Fruit fly (Drosophila melanogaster) whole organism, wandering third instar larva: ENCODE measurements around the gene Cubn2.

Experiments
- Myc ChIP-seq: fragments of >200 bp; optimal IDR thresholded peaks from 2 replicates; lab custom pipeline; 2017
- Vsx2 ChIP-seq: fragments of 200-300, 225-300 bp; sonication (Bioruptor generic); optimal IDR thresholded peaks from 2 replicates; lab custom pipeline; 2018; ENCODE audit warnings: missing biosample characterization, missing genetic modification characterization; ENCODE audit not compliant: partially characterized antibody
- brk ChIP-seq: fragments of 200-800 bp; sonication (Bioruptor generic); optimal IDR thresholded peaks from 2 replicates; lab custom pipeline; 2016; ENCODE audit warnings: missing biosample characterization, mild to moderate bottlenecking, missing genetic modification characterization
- dmrt93B ChIP-seq: fragments of 200-800 bp; sonication (Bioruptor generic); optimal IDR thresholded peaks from 2 replicates; lab custom pipeline; 2018; ENCODE audit warnings: missing biosample characterization, mild to moderate bottlenecking, missing genetic modification characterization
- jim ChIP-seq: fragments of 175-275, 200-325 bp; sonication (Bioruptor generic); optimal IDR thresholded peaks from 2 replicates; lab custom pipeline; 2016; ENCODE audit warnings: missing biosample characterization, mild to moderate bottlenecking, missing genetic modification characterization
- sv ChIP-seq: fragments of 200-800 bp; sonication (Bioruptor generic); optimal IDR thresholded peaks from 3 replicates; lab custom pipeline; 2016; ENCODE audit warnings: missing biosample characterization, missing genetic modification characterization
- tai ChIP-seq: sonication (Bioruptor generic); optimal IDR thresholded peaks from 2 replicates; lab custom pipeline; 2016; ENCODE audit warnings: missing biosample characterization, missing genetic modification characterization
- usp ChIP-seq: fragments of >200 bp; optimal IDR thresholded peaks from 2 replicates; lab custom pipeline; 2017; ENCODE audit warnings: missing biosample characterization, missing genetic modification characterization
- woc ChIP-seq: sonication (Bioruptor generic); optimal IDR thresholded peaks from 2 replicates; lab custom pipeline; 2016; ENCODE audit warnings: missing biosample characterization, mild to moderate bottlenecking, missing genetic modification characterization

- no peak for TF ChIP-seq dmrt93B (GFP tag; lab: Kevin White, UChicago)
- no peak for TF ChIP-seq woc (GFP tag; lab: Kevin White, UChicago)
- TF ChIP-seq brk: no peak
- TF ChIP-seq jim (GFP tag; lab: Kevin White, UChicago): no peak
- no peak for TF ChIP-seq Vsx2 (GFP tag; lab: Kevin White, UChicago)
- TF ChIP-seq Myc (lab: Kevin White, UChicago): no peak
- no peak for TF ChIP-seq sv
- TF ChIP-seq usp (GFP tag; lab: Kevin White, UChicago): no peak
- TF ChIP-seq tai: no peak
Observed at dm6 chr3L:11831199-11831598, 16.6 kb upstream of the Cubn2 start.
